Fruit fly (Drosophila melanogaster): ENCODE data around the gene Cdk2.

- TF ChIP-seq Hr39 (GFP tag; optimal IDR thresholded peaks at IDR 0.05) = no peak
- no peak for TF ChIP-seq topi (GFP tag; optimal IDR thresholded peaks at IDR 0.05)
- TF ChIP-seq Eip93F (GFP tag; optimal IDR thresholded peaks at IDR 0.05) = no peak
Measured at dm6 chr3R:20749536-20749935, 14.1 kb downstream of the Cdk2 start.

Measured in whole organism, prepupa.